Fruit fly (Drosophila melanogaster) whole organism, adult: Measurements from ENCODE around the gene unc-13.
A peak's percentile ranks its signal among the peaks of the same experiment; 100 is the strongest.

Experiments used
- CG12768 ChIP-seq: fragments of 200-800 bp; sonication (Bioruptor generic); optimal IDR thresholded peaks from 2 replicates; lab custom pipeline; 2017; ENCODE audit warnings: missing biosample characterization, missing genetic modification characterization, mild to moderate bottlenecking, moderate library complexity, missing genetic modification reagents
- CG7045 ChIP-seq: fragments of 200-800 bp; sonication (Bioruptor generic); optimal IDR thresholded peaks from 2 replicates; lab custom pipeline; 2017; ENCODE audit warnings: missing biosample characterization, mild to moderate bottlenecking, missing genetic modification characterization
- CG7101 ChIP-seq: fragments of 200-800 bp; sonication (Bioruptor generic); optimal IDR thresholded peaks from 2 replicates; lab custom pipeline; 2018; ENCODE audit warnings: missing biosample characterization, mild to moderate bottlenecking, missing genetic modification characterization, moderate library complexity
- Hr96 ChIP-seq: fragments of 200-800 bp; sonication (Bioruptor generic); optimal IDR thresholded peaks from 2 replicates; lab custom pipeline; 2016; ENCODE audit warnings: missing biosample characterization, missing genetic modification characterization
- Mnt ChIP-seq: fragments of 200-800 bp; sonication (Bioruptor generic); optimal IDR thresholded peaks from 2 replicates; lab custom pipeline; 2016; ENCODE audit warnings: missing biosample characterization, mild to moderate bottlenecking, missing genetic modification characterization
- bab1 ChIP-seq: fragments of 200-800 bp; sonication (Bioruptor generic); optimal IDR thresholded peaks from 3 replicates; lab custom pipeline; 2019; ENCODE audit warnings: missing biosample characterization, mild to moderate bottlenecking, missing genetic modification characterization, moderate library complexity
- cnc ChIP-seq, 2 experiments: fragments of >200 bp; optimal IDR thresholded peaks; 2 replicates each; lab custom pipeline; 2017
- kay ChIP-seq: fragments of 200-800 bp; sonication (Bioruptor generic); peaks from one replicate; lab custom pipeline; 2016; ENCODE audit warnings: missing biosample characterization, missing genetic modification characterization, borderline replicate concordance
- ovo ChIP-seq: fragments of 200-800 bp; sonication (Bioruptor generic); optimal IDR thresholded peaks from 2 replicates; lab custom pipeline; 2016; ENCODE audit warnings: missing biosample characterization, missing genetic modification characterization
- toe ChIP-seq: fragments of 200-800 bp; sonication (Bioruptor generic); optimal IDR thresholded peaks from 2 replicates; lab custom pipeline; 2016; ENCODE audit warnings: missing biosample characterization, missing genetic modification characterization

DNA sequence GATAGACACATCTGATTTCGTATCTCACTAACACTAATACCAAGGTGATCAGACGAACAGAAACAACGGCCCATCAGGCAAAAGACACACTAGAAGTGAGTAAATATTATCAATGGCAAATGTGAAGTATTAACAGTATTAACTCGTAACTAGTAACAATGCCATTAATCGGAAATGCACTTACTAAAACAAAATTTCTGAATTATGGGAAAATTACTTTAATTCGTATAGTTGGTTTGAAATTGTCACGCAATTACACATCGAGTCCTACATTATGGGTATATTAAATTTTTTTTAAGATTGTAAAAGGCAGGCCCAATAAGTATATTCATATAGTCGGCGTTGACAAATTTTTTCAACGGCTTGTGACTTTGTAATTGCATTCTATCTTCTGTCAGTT, 10.5 kb upstream of the unc-13 start:
- no peak for TF ChIP-seq kay (GFP tag; lab: Kevin White, UChicago)
- TF ChIP-seq toe: no peak
- no peak for TF ChIP-seq cnc (optimal IDR thresholded peaks at IDR 0.05; lab: Kevin White, UChicago)
- peak; percentile 39 for TF ChIP-seq CG12768 (GFP tag; lab: Kevin White, UChicago)
- peak; percentile 53 for TF ChIP-seq CG7101 (tag; lab: Kevin White, UChicago)
- TF ChIP-seq bab1 (GFP tag; lab: Kevin White, UChicago): no peak
- TF ChIP-seq Hr96: no peak
- peak; percentile 13 for TF ChIP-seq Mnt
- TF ChIP-seq ovo (GFP tag; lab: Kevin White, UChicago): no peak
- no peak for TF ChIP-seq CG7045 (GFP tag; lab: Kevin White, UChicago)
